Worm (Caenorhabditis elegans) whole organism, L2 larva: Measurements from ENCODE around the gene gsto-2.

Experiments used
- ceh-16 ChIP-seq: fragments of 150-350 bp; optimal IDR thresholded peaks from 2 replicates; lab custom pipeline; 2014; ENCODE audit warnings: missing biosample characterization, missing genetic modification characterization
- elt-3 ChIP-seq: sonication (generic microtip); optimal IDR thresholded peaks from 2 replicates; lab custom pipeline; 2017; ENCODE audit warnings: missing biosample characterization, missing genetic modification characterization
- zag-1 ChIP-seq: fragments of 150-350 bp; optimal IDR thresholded peaks from 2 replicates; lab custom pipeline; 2014; ENCODE audit warnings: missing biosample characterization, missing genetic modification characterization
- ztf-11 ChIP-seq: sonication (generic microtip); optimal IDR thresholded peaks from 2 replicates; lab custom pipeline; 2017; ENCODE audit warnings: missing biosample characterization, missing genetic modification characterization

gsto-2 gene

ce11 chrIII:8602148-8602547 is 47.6 kb downstream of the gsto-2 start:
- no peak for TF ChIP-seq zag-1 (tag; lab: Kevin White, UChicago)
- TF ChIP-seq ceh-16 (tag; lab: Kevin White, UChicago), result no peak
- no peak for TF ChIP-seq ztf-11 (tag; lab: Kevin White, UChicago)
- TF ChIP-seq elt-3 (tag; lab: Kevin White, UChicago), result no peak
- TF ChIP-seq, all 48 proteins: peak for 0
